Worm (Caenorhabditis elegans) whole organism, L3 larva: ENCODE measurements around the gene gbb-1.
A peak's percentile ranks its signal among the peaks of the same experiment; 100 is the strongest.

ENCODE experiments used
- R02D3.7 ChIP-seq: fragments of 150-350 bp; optimal IDR thresholded peaks from 2 replicates; lab custom pipeline; 2014; ENCODE audit warnings: missing biosample characterization, missing genetic modification characterization
- aly-2 ChIP-seq: fragments of 150-350 bp; optimal IDR thresholded peaks from 2 replicates; lab custom pipeline; 2014; ENCODE audit warnings: missing biosample characterization, missing genetic modification characterization
- ama-1 ChIP-seq: fragments of 150-350 bp; optimal IDR thresholded peaks from 2 replicates; lab custom pipeline; 2018
- ceh-82 ChIP-seq: fragments of 150-350 bp; optimal IDR thresholded peaks from 2 replicates; lab custom pipeline; 2014; ENCODE audit warnings: missing biosample characterization, missing genetic modification characterization
- nhr-11 ChIP-seq: fragments of 150-350 bp; optimal IDR thresholded peaks from 2 replicates; lab custom pipeline; 2014; ENCODE audit warnings: missing biosample characterization, missing genetic modification characterization
- nhr-237 ChIP-seq: fragments of 150-350 bp; optimal IDR thresholded peaks from 2 replicates; lab custom pipeline; 2014; ENCODE audit warnings: missing biosample characterization, missing genetic modification characterization
- nhr-25 ChIP-seq: sonication (generic microtip); optimal IDR thresholded peaks from 2 replicates; lab custom pipeline; 2017; ENCODE audit warnings: missing biosample characterization, missing genetic modification characterization
- nhr-28 ChIP-seq: fragments of 150-350 bp; optimal IDR thresholded peaks from 2 replicates; lab custom pipeline; 2014; ENCODE audit warnings: missing biosample characterization, missing genetic modification characterization
- nhr-77 ChIP-seq: fragments of 150-350 bp; optimal IDR thresholded peaks from 2 replicates; lab custom pipeline; 2014; ENCODE audit warnings: missing biosample characterization, missing genetic modification characterization
- pha-4 ChIP-seq: fragments of 150-350 bp; optimal IDR thresholded peaks from 2 replicates; lab custom pipeline; 2014; ENCODE audit warnings: missing biosample characterization, missing genetic modification reagents, missing genetic modification characterization
- tbx-2 ChIP-seq: sonication (generic microtip); optimal IDR thresholded peaks from 2 replicates; lab custom pipeline; 2016; ENCODE audit warnings: mild to moderate bottlenecking, missing genetic modification characterization, missing compliant biosample characterization
- unc-62 ChIP-seq: fragments of 150-350 bp; sonication (generic microtip); optimal IDR thresholded peaks from 4 replicates; lab custom pipeline; 2014; ENCODE audit warnings: missing biosample characterization, missing genetic modification reagents, missing genetic modification characterization
- zag-1 ChIP-seq: fragments of 150-350 bp; optimal IDR thresholded peaks from 2 replicates; lab custom pipeline; 2014; ENCODE audit warnings: missing biosample characterization, missing genetic modification characterization

DNA sequence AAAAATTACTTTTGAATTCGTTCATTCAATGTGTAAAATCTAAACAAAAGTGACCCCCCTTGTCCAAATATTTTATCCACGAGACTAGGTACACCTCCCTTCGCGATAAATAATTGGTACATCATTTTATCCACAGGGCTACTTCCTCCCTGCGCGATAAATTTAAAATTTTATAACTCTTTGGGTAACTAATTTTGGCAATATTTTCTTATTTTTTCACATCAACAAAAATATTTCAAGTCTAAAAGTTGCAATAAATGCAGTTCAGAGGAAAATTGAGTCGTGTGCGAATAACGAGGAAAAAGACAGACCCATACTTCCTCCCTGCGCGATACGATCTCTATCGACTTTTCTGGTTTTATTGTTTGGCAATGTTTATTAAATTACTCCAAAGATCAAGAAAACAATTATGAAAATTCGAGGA lies 39.3 kb downstream of the gbb-1 start:
- peak; percentile 80 for TF ChIP-seq nhr-237 (tag; lab: Kevin White, UChicago)
- peak; percentile 94 for TF ChIP-seq R02D3.7 (tag; lab: Kevin White, UChicago)
- TF ChIP-seq nhr-77 (tag; lab: Kevin White, UChicago), result peak; percentile 99
- peak; percentile 97 for TF ChIP-seq nhr-11 (tag; lab: Kevin White, UChicago)
- no peak for TF ChIP-seq ama-1 (lab: Kevin White, UChicago)
- peak; percentile 100 for TF ChIP-seq aly-2 (tag; lab: Kevin White, UChicago)
- TF ChIP-seq nhr-28, result peak; percentile 97
- TF ChIP-seq unc-62 (GFP tag; lab: Kevin White, UChicago), result peak; percentile 97
- peak; percentile 99 for TF ChIP-seq pha-4 (tag; lab: Kevin White, UChicago)
- peak; percentile 95 for TF ChIP-seq zag-1
- peak; percentile 94 for TF ChIP-seq nhr-25 (tag; lab: Kevin White, UChicago)
- TF ChIP-seq ceh-82 (tag; lab: Kevin White, UChicago), result peak; percentile 100
- TF ChIP-seq tbx-2 (tag; lab: Kevin White, UChicago), result peak; percentile 99
